Worm (Caenorhabditis elegans) whole organism, young adult: Measurements from ENCODE around the gene F46B3.9.
A peak's percentile ranks its signal among the peaks of the same experiment; 100 is the strongest.

Experiments
- F10E7.11 ChIP-seq: sonication (generic microtip); optimal IDR thresholded peaks from 2 replicates; lab custom pipeline; 2017; ENCODE audit warnings: mild to moderate bottlenecking, missing genetic modification characterization, moderate library complexity, missing compliant biosample characterization
- ama-1 ChIP-seq, 3 experiments: fragments of 150-350 bp in 1 of 3; sonication (generic microtip) in 2 of 3; optimal IDR thresholded peaks; 2 replicates each; lab custom pipeline; 2014 to 2018; ENCODE audit warnings: missing biosample characterization in 2 of 3, missing genetic modification characterization in 2 of 3, missing genetic modification reagents in 2 of 3
- attf-5 ChIP-seq: fragments of 200-800 bp; sonication (Bioruptor generic); optimal IDR thresholded peaks from 2 replicates; lab custom pipeline; 2018; ENCODE audit warnings: mild to moderate bottlenecking, missing genetic modification characterization, missing compliant biosample characterization
- chd-7 ChIP-seq: sonication (generic microtip); optimal IDR thresholded peaks from 2 replicates; lab custom pipeline; 2016; ENCODE audit warnings: mild to moderate bottlenecking, missing genetic modification characterization, moderate library complexity, missing compliant biosample characterization
- dpff-1 ChIP-seq: sonication (generic microtip); optimal IDR thresholded peaks from 2 replicates; lab custom pipeline; 2017; ENCODE audit warnings: mild to moderate bottlenecking, missing genetic modification characterization, missing compliant biosample characterization
- ets-4 ChIP-seq: fragments of 200-800 bp; sonication (Bioruptor generic); optimal IDR thresholded peaks from 2 replicates; lab custom pipeline; 2018; ENCODE audit warnings: mild to moderate bottlenecking, missing genetic modification characterization, missing compliant biosample characterization
- hlh-26 ChIP-seq: fragments of 200-800 bp; sonication (Bioruptor generic); conservative IDR thresholded peaks from 2 replicates; pipeline ENCODE4 v1.3.6; 2022; ENCODE audit warnings: missing genetic modification reagents, missing genetic modification characterization, missing compliant biosample characterization
- hsf-1 ChIP-seq: fragments of 200-800 bp; sonication (Bioruptor generic); IDR thresholded peaks from 2 replicates; pipeline ENCODE4 v1.3.6; 2022; ENCODE audit warnings: missing genetic modification reagents, missing genetic modification characterization, missing compliant biosample characterization
- mcd-1 ChIP-seq: fragments of 200-800 bp; sonication (Bioruptor generic); IDR thresholded peaks from 2 replicates; pipeline ENCODE4 v1.3.6; 2022; ENCODE audit warnings: missing genetic modification reagents, missing genetic modification characterization, missing compliant biosample characterization
- nhr-90 ChIP-seq: sonication (generic microtip); optimal IDR thresholded peaks from 2 replicates; lab custom pipeline; 2016; ENCODE audit warnings: missing genotype, mild to moderate bottlenecking, missing genetic modification characterization, missing compliant biosample characterization
- snpc-3.4 ChIP-seq: sonication (generic microtip); optimal IDR thresholded peaks from 2 replicates; lab custom pipeline; 2017; ENCODE audit warnings: missing genetic modification characterization, mild to moderate bottlenecking, missing compliant biosample characterization, antibody characterized with exemption, moderate library complexity, missing genotype, missing genetic modification reagents
- somi-1 ChIP-seq: fragments of 200-800 bp; sonication (Bioruptor generic); optimal IDR thresholded peaks from 2 replicates; lab custom pipeline; 2018; ENCODE audit warnings: mild to moderate bottlenecking, missing genetic modification characterization, missing compliant biosample characterization
- sptf-2 ChIP-seq: fragments of 200-800 bp; sonication (Bioruptor generic); optimal IDR thresholded peaks from 2 replicates; lab custom pipeline; 2018; ENCODE audit warnings: mild to moderate bottlenecking, missing genetic modification characterization, missing compliant biosample characterization
- zfh-2 ChIP-seq: fragments of 200-800 bp; sonication (Bioruptor generic); conservative IDR thresholded peaks from 2 replicates; pipeline ENCODE4 v1.3.6; 2022; ENCODE audit warnings: missing genetic modification reagents, missing genetic modification characterization, missing compliant biosample characterization

ce11 chrV:20604606-20605155 lies 21.3 kb downstream of the F46B3.9 start, which contains the start of gene ttr-57:
- TF ChIP-seq attf-5 (no peak), hlh-26 (GFP tag; lab: Robert Waterston, UW) (no peak), zfh-2 (GFP tag; lab: Robert Waterston, UW) (peak; percentile 84), hsf-1 (GFP tag; lab: Robert Waterston, UW) (no peak), chd-7 (tag; lab: Kevin White, UChicago) (no peak), snpc-3.4 (no peak), somi-1 (GFP tag; lab: Kevin White, UChicago) (no peak), sptf-2 (no peak), ets-4 (GFP tag; lab: Kevin White, UChicago) (no peak), F10E7.11 (tag; lab: Kevin White, UChicago) (no peak), mcd-1 (no peak), nhr-90 (no peak), ama-1 (optimal IDR thresholded peaks at IDR 0.05; lab: Kevin White, UChicago) (no peak), ama-1 (GFP tag; optimal IDR thresholded peaks at IDR 0.05; lab: Kevin White, UChicago) (no peak), dpff-1 (no peak)
